Worm (Caenorhabditis elegans): ENCODE measurements around the gene sre-16.

ce11 chrIV:12236011-12236410, at the start of gene sre-16:
- TF ChIP-seq nhr-28 (tag; optimal IDR thresholded peaks at IDR 0.05) (no peak), mls-2 (tag; optimal IDR thresholded peaks at IDR 0.05) (no peak), nhr-237 (tag; optimal IDR thresholded peaks at IDR 0.05) (no peak), elt-3 (tag; optimal IDR thresholded peaks at IDR 0.05) (no peak), tbx-8 (GFP tag; optimal IDR thresholded peaks at IDR 0.05) (no peak), ceh-39 (tag; optimal IDR thresholded peaks at IDR 0.05) (no peak)

Data from whole organism, mixed stage, embryonic.